Worm (Caenorhabditis elegans): ENCODE results near the gene chpf-1.

Gene chpf-1

ce11 chrV:10205483-10205882, 2.2 kb upstream of the chpf-1 start, which contains the start of gene ZK856.16:
Gene ZK856.16, minus strand, starts transcription at chrV:10205583.
- TF ChIP-seq hnd-1 (tag; optimal IDR thresholded peaks at IDR 0.05) = no peak
- no peak for TF ChIP-seq ets-7 (tag; optimal IDR thresholded peaks at IDR 0.05)
- TF ChIP-seq hmbx-1 (tag; optimal IDR thresholded peaks at IDR 0.05) = no peak
- no peak for TF ChIP-seq tbx-37 (GFP tag; conservative IDR thresholded peaks at IDR 0.05)
- TF ChIP-seq aly-1 (tag; optimal IDR thresholded peaks at IDR 0.05) = no peak
- TF ChIP-seq ceh-13 (GFP tag; optimal IDR thresholded peaks at IDR 0.05) = no peak
- TF ChIP-seq pes-1 (GFP tag; IDR thresholded peaks at IDR 0.05) = no peak
- TF ChIP-seq scrt-1 (GFP tag; IDR thresholded peaks at IDR 0.05) = no peak
- no peak for TF ChIP-seq F13C5.2 (tag; optimal IDR thresholded peaks at IDR 0.05)
- no peak for TF ChIP-seq tra-4 (tag; optimal IDR thresholded peaks at IDR 0.05)
- TF ChIP-seq B0310.2 (tag; optimal IDR thresholded peaks at IDR 0.05) = no peak
- TF ChIP-seq sea-1 (GFP tag; conservative IDR thresholded peaks at IDR 0.05) = no peak
- TF ChIP-seq ceh-36 (tag; optimal IDR thresholded peaks at IDR 0.05) = no peak
- TF ChIP-seq flt-1 (GFP tag; IDR thresholded peaks at IDR 0.05) = no peak
- TF ChIP-seq hmg-4 (GFP tag; optimal IDR thresholded peaks at IDR 0.05) = no peak
- no peak for TF ChIP-seq ama-1 (optimal IDR thresholded peaks at IDR 0.05)
- no peak for TF ChIP-seq tbx-11 (GFP tag; IDR thresholded peaks at IDR 0.05)

- TF ChIP-seq tbx-37 (GFP tag; conservative IDR thresholded peaks at IDR 0.05) (no peak), scrt-1 (GFP tag; IDR thresholded peaks at IDR 0.05) (no peak)
Measured at ce11 chrV:10204863-10205338, 1.6 kb upstream of the chpf-1 start, which contains the start of the genes ZK856.19 and ZK856.11. Gene ZK856.19, minus strand, starts transcription at chrV:10204913. Gene ZK856.11, minus strand, starts transcription at chrV:10204938.

ce11 chrV:10202340-10202739, 945 bp downstream of the chpf-1 start:
- TF ChIP-seq tra-4 (tag; optimal IDR thresholded peaks at IDR 0.05) (no peak), scrt-1 (GFP tag; IDR thresholded peaks at IDR 0.05) (no peak), tbx-37 (GFP tag; conservative IDR thresholded peaks at IDR 0.05) (no peak), hmg-4 (GFP tag; optimal IDR thresholded peaks at IDR 0.05) (no peak), sea-1 (GFP tag; conservative IDR thresholded peaks at IDR 0.05) (no peak), ceh-36 (tag; optimal IDR thresholded peaks at IDR 0.05) (no peak), F13C5.2 (tag; optimal IDR thresholded peaks at IDR 0.05) (no peak), B0310.2 (tag; optimal IDR thresholded peaks at IDR 0.05) (no peak), ama-1 (optimal IDR thresholded peaks at IDR 0.05) (no peak), hmbx-1 (tag; optimal IDR thresholded peaks at IDR 0.05) (no peak), ets-7 (tag; optimal IDR thresholded peaks at IDR 0.05) (no peak), flt-1 (GFP tag; IDR thresholded peaks at IDR 0.05) (no peak), aly-1 (tag; optimal IDR thresholded peaks at IDR 0.05) (no peak), pes-1 (GFP tag; IDR thresholded peaks at IDR 0.05) (no peak), hnd-1 (tag; optimal IDR thresholded peaks at IDR 0.05) (no peak), ceh-13 (GFP tag; optimal IDR thresholded peaks at IDR 0.05) (no peak), tbx-11 (GFP tag; IDR thresholded peaks at IDR 0.05) (no peak)

- no peak for TF ChIP-seq tra-4 (tag; optimal IDR thresholded peaks at IDR 0.05)
- no peak for TF ChIP-seq hmbx-1 (tag; optimal IDR thresholded peaks at IDR 0.05)
- TF ChIP-seq aly-1 (tag; optimal IDR thresholded peaks at IDR 0.05) = no peak
- no peak for TF ChIP-seq sea-1 (GFP tag; conservative IDR thresholded peaks at IDR 0.05)
- TF ChIP-seq B0310.2 (tag; optimal IDR thresholded peaks at IDR 0.05) = no peak
- TF ChIP-seq tbx-37 (GFP tag; conservative IDR thresholded peaks at IDR 0.05) = no peak
- TF ChIP-seq ceh-13 (GFP tag; optimal IDR thresholded peaks at IDR 0.05) = no peak
- TF ChIP-seq ets-7 (tag; optimal IDR thresholded peaks at IDR 0.05) = no peak
- TF ChIP-seq pes-1 (GFP tag; IDR thresholded peaks at IDR 0.05) = no peak
- no peak for TF ChIP-seq flt-1 (GFP tag; IDR thresholded peaks at IDR 0.05)
- TF ChIP-seq hnd-1 (tag; optimal IDR thresholded peaks at IDR 0.05) = no peak
Measured at ce11 chrV:10201913-10202312, 1.4 kb downstream of the chpf-1 start, which contains the start of gene ZK856.7. Gene ZK856.7, plus strand, starts transcription at chrV:10202098.

ce11 chrV:10198386-10198785, 4.9 kb downstream of the chpf-1 start, which contains the start of gene ZK856.6:
Gene ZK856.6, plus strand, starts transcription at chrV:10198686.
- no peak for TF ChIP-seq ama-1 (optimal IDR thresholded peaks at IDR 0.05)
- no peak for TF ChIP-seq B0310.2 (tag; optimal IDR thresholded peaks at IDR 0.05)
- no peak for TF ChIP-seq ets-7 (tag; optimal IDR thresholded peaks at IDR 0.05)
- no peak for TF ChIP-seq hnd-1 (tag; optimal IDR thresholded peaks at IDR 0.05)
- no peak for TF ChIP-seq tbx-11 (GFP tag; IDR thresholded peaks at IDR 0.05)
- TF ChIP-seq hmbx-1 (tag; optimal IDR thresholded peaks at IDR 0.05) = no peak
- TF ChIP-seq ceh-36 (tag; optimal IDR thresholded peaks at IDR 0.05) = no peak
- no peak for TF ChIP-seq scrt-1 (GFP tag; IDR thresholded peaks at IDR 0.05)
- no peak for TF ChIP-seq flt-1 (GFP tag; IDR thresholded peaks at IDR 0.05)
- no peak for TF ChIP-seq pes-1 (GFP tag; IDR thresholded peaks at IDR 0.05)
- TF ChIP-seq ceh-13 (GFP tag; optimal IDR thresholded peaks at IDR 0.05) = no peak
- no peak for TF ChIP-seq F13C5.2 (tag; optimal IDR thresholded peaks at IDR 0.05)
- no peak for TF ChIP-seq hmg-4 (GFP tag; optimal IDR thresholded peaks at IDR 0.05)
- TF ChIP-seq tra-4 (tag; optimal IDR thresholded peaks at IDR 0.05) = no peak
- no peak for TF ChIP-seq sea-1 (GFP tag; conservative IDR thresholded peaks at IDR 0.05)
- no peak for TF ChIP-seq aly-1 (tag; optimal IDR thresholded peaks at IDR 0.05)
- no peak for TF ChIP-seq tbx-37 (GFP tag; conservative IDR thresholded peaks at IDR 0.05)

- no peak for TF ChIP-seq ets-7 (tag; optimal IDR thresholded peaks at IDR 0.05)
- TF ChIP-seq pes-1 (GFP tag; IDR thresholded peaks at IDR 0.05) = no peak
- TF ChIP-seq tbx-37 (GFP tag; conservative IDR thresholded peaks at IDR 0.05) = no peak
- TF ChIP-seq ama-1 (optimal IDR thresholded peaks at IDR 0.05) = no peak
- TF ChIP-seq scrt-1 (GFP tag; IDR thresholded peaks at IDR 0.05) = no peak
- TF ChIP-seq hnd-1 (tag; optimal IDR thresholded peaks at IDR 0.05) = no peak
- TF ChIP-seq tbx-11 (GFP tag; IDR thresholded peaks at IDR 0.05) = no peak
- no peak for TF ChIP-seq hmg-4 (GFP tag; optimal IDR thresholded peaks at IDR 0.05)
- no peak for TF ChIP-seq F13C5.2 (tag; optimal IDR thresholded peaks at IDR 0.05)
- TF ChIP-seq hmbx-1 (tag; optimal IDR thresholded peaks at IDR 0.05) = no peak
Measured at ce11 chrV:10191242-10191641, 12.0 kb downstream of the chpf-1 start.

ce11 chrV:10190081-10190556, 13.2 kb downstream of the chpf-1 start, which contains the start of gene ZK856.5:
Gene ZK856.5, minus strand, starts transcription at chrV:10190131.
- TF ChIP-seq flt-1 (GFP tag; IDR thresholded peaks at IDR 0.05) (no peak), ama-1 (optimal IDR thresholded peaks at IDR 0.05) (no peak), hmg-4 (GFP tag; optimal IDR thresholded peaks at IDR 0.05) (no peak), ceh-13 (GFP tag; optimal IDR thresholded peaks at IDR 0.05) (no peak)

All from whole organism, early embryonic.